Fruit fly (Drosophila melanogaster) S2 (cell line): Measurements from ENCODE around the gene RhoBTB.

Experiments used
- CG8478 ChIP-seq: fragments of >200 bp; optimal IDR thresholded peaks from 2 replicates; lab custom pipeline; 2018
- CTCF ChIP-seq, 2 experiments: fragments of >200 bp; optimal IDR thresholded peaks; 2 replicates each; lab custom pipeline; 2018

RhoBTB gene

DNA sequence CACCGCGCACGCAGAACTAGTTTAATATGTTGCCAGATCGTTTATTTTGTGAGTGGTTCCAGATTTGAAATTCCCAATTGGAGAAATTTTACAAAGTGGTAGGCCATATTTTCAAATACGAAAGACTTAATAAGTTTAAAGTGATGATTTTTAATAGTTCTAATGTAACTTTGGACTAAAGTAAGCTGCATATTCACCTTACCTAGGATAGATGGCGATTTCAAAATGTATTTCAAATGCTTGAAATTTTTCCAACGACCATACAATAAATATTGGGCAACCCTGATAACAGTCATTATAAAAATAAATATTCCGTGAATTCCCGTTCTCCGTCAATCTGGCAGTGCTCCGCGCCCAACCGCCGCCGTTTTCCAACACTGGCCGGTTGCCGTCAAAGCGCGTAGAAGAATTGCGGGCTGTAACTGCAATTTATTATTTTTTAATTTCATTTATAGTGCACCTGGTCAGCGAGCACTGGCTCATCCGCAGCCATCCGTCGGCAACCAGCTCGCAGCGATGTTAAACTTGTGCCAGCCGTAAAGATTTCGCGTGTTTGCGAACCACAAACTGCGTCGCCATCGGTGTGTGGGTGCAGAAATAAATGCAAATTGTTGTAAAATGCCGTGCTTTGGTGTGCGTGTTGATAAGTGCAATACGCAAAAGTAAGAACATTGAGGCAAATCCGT, at the start of gene RhoBTB, which contains the start of gene Ide:
RhoBTB (plus strand) TSS at position 365 of the 686 bp plus-strand sequence.
Ide (minus strand) TSS at position 19 of the 686 bp plus-strand sequence.
- TF ChIP-seq CTCF (optimal IDR thresholded peaks at IDR 0.05; lab: Kevin White, UChicago) (no peak), CG8478 (lab: Kevin White, UChicago) (no peak)

DNA sequence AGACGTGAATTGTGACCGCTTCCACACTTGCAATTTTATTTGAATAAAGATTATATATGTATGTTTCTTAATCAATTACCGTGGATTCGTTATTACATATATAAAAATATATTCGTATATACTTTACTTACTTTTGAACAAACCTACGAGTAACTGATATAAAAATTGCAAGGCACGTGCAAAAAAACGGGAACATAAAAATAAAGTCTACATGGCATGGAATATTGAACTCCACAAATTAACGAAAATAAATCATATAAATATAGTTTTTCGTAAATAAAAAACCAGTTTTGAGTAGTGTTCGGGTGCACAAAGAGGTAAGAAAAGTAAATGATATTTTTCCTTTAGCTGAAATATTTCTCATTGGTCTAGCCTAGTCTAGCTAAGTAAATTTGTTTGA, 33.7 kb upstream of the RhoBTB start, which contains the start of gene Spn77Bc:
Spn77Bc (plus strand) TSS at position 301 of the 400 bp plus-strand sequence.
- no peak for TF ChIP-seq CTCF (optimal IDR thresholded peaks at IDR 0.05; lab: Kevin White, UChicago)
- no peak for TF ChIP-seq CG8478 (lab: Kevin White, UChicago)

DNA sequence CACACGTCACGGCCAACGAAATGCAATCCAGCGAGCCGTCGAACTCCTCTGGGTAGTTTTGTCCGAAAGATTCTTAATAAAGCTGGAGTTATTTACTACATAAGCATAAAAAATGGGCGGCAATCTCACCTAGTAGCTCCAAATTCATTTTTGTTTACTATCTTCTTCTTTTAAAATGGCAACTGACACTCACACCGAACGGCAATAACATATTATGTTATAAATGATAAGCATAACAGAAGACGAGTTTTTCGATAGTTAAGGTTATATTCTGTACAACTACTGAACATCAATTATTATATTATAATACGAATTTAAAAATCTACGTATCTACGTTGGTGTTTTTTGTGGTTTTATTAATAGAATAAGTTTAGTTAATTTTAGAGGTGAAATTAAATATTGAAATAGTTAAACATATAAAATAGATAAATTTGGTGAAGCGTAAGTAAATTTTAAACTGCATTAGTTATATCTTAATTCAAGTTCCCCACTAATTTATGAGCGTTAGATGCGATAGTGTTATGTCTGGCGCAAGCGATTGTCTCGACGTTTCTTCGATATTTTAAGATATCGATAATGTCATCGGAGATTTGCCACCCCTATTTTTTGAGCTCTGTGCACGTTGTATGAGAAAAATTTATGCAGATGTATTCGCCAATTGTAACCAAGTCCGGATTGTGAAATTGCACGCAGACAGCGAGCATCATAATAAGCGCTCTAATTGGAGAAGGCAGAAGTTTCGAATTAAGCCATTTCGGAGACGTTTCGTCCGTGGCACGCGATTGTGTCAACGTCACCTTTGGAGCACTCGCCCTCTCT, 28.1 kb upstream of the RhoBTB start, which contains the start of the genes Rbbp5 and eRF1:
Rbbp5 (minus strand) TSS at position 181 of the 819 bp plus-strand sequence.
eRF1 (plus strand) TSS at position 594 of the 819 bp plus-strand sequence.
- TF ChIP-seq CG8478 (lab: Kevin White, UChicago), result no peak
- no peak for TF ChIP-seq CTCF (optimal IDR thresholded peaks at IDR 0.05; lab: Kevin White, UChicago)

DNA sequence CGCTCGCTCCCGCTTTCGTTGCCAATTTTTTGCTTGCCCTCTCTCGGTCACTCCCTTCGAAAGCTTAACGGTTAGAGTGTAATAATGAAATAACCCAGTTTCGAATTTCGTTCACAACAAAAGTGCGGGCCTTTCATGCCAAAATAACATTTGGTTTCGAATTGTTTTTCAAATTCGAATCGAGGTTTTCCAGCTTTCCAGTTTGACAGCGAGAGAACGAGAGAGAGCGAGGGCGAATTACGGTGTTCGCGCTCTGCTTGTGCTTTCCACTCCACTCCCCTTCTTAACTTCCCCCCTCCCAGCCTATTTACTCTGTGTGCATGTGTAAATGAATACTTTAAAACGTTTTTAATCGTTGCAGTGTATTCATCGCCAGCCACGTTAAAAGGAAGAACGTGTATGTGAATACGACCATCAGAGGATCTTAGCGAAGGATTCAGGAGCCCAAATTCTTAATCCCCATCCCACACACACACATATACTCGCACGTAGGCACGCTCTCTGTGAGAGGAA, 27.4 kb upstream of the RhoBTB start:
- TF ChIP-seq CTCF (optimal IDR thresholded peaks at IDR 0.05; lab: Kevin White, UChicago) (no peak), CG8478 (lab: Kevin White, UChicago) (no peak)

DNA sequence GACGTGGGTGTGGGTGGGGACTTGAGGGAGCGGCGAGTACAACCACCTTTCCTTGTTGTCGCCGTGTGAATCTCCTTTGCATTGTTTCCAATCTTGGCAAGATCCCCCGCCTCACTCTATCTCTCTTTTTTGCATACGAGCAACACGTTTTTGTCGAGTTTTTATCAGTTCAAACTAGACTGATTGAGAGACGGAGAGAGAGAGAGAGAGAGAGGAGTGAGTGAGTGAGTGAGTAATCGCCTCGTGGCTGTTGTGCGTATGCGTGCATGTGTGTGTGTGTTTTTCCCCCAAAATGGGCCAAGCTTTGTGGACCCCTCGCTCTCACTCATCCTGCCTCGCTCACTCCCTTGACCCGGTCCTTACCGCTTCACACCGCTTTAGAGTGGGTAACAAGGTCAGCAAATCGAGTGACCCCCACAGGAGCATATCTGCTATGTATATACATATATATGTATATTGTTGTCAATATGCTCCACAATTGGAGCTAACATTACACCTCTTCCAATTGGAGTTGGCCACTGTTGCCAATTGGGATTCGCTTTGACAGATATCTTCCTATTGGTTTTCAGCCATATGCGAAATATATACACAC, 26.6 kb upstream of the RhoBTB start:
- TF ChIP-seq CTCF (optimal IDR thresholded peaks at IDR 0.05; lab: Kevin White, UChicago) (no peak), CG8478 (lab: Kevin White, UChicago) (no peak)

DNA sequence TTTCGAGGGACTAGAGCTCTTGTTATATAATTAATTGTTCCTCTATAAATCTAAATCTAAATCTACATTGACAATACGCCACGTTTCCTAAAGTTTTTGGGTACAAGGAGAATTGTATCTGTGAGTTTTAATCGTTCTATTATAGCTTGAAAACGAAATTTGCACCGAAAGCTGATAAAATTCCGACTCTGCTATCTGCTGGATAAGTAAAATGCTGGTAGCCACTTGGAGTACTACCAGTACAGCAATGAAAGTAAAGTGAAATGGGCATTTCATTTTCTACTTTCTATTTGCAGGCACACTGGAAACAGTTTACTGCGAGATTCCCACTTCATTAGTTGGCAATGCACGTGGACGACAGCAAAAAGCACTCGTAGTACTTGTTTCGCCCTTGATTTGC, 22.9 kb upstream of the RhoBTB start, which contains the start of gene CG5618:
CG5618 (plus strand) TSS at position 301 of the 400 bp plus-strand sequence.
- no peak for TF ChIP-seq CG8478 (lab: Kevin White, UChicago)
- no peak for TF ChIP-seq CTCF (optimal IDR thresholded peaks at IDR 0.05; lab: Kevin White, UChicago)

DNA sequence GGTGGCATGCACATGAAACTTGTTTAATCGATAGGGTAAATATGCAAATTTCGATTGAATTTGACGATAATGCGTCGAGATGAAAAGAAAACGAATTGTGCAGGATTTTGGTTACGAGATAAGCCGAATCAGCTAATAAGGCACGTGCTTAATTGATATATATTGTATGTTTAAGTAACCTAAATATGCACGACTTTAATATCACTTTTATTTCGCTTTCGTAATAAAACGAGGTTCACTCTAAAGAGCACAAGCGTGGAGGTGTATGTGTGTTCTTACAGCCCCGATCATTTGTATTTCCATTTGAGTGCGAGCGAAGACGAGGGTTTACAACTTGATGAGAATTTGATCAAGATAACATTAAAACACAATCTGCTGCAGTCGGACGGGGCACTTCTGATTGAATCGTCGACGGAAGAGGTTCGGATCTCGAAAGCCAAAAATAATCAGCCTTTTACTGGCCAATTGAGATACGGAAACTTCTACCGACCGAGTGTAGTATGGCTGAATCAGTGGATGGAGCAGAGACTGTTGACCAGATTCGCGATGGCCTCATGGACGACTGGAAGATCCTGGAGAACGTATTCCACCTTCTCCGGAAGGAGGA, 22.2 kb upstream of the RhoBTB start:
- TF ChIP-seq CTCF (optimal IDR thresholded peaks at IDR 0.05; lab: Kevin White, UChicago) (no peak), CG8478 (lab: Kevin White, UChicago) (no peak)

DNA sequence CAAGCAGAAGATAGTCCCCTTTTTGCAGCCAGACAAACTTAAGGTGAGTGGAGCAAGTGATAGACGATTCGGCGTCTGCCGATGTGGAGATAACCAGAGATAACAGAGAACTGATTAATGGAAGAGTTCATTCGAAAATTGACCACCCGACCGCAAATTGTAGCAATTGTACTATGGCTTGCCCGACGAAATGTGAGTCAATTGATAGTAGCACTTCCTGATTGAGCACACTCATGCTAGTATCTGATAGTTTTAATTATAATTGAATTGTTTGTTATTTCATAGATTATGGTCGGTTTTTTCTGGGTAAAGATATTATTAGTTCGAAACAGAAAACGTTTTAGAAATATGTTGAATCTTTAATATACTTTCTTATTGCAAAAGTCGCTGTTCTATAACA, 21.7 kb upstream of the RhoBTB start:
- TF ChIP-seq CTCF (optimal IDR thresholded peaks at IDR 0.05; lab: Kevin White, UChicago), result no peak

DNA sequence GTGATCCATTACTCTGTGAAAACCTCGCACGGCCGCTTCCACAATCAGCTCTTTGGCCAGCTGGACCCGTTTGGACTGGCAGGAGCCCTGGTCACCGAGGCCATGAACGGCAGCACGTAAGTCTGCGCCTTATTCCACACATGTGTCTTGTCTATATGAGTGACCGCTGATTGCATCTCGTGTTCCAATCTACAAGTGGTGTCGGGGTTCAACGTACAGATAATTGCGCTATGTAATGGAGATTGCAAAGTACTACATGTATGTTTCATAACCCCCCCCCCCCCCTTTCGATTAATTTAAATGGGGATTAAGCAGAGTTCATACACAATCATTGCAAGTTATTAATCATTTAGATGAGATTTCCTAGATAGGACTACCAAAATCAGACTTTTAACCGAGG, 21.2 kb upstream of the RhoBTB start:
- no peak for TF ChIP-seq CTCF (optimal IDR thresholded peaks at IDR 0.05; lab: Kevin White, UChicago)
- no peak for TF ChIP-seq CG8478 (lab: Kevin White, UChicago)

DNA sequence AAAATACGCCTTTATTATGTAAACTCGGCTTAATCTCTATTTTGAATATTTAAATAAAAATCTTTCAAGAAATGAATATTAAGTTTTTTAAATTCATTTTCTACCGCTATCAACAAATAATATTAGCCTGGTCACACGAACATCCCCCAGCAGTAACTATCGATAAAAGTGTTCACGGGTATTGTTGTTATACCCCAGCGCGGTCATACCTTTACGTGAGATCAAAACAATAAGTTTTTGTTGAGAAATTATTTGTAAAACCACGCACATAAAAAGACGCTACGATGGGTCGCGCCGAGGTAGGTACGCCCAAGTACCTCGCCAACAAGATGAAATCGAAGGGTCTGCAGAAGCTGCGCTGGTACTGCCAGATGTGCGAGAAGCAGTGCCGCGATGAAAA, 19.4 kb upstream of the RhoBTB start, which contains the start of gene kin17:
kin17 (plus strand) TSS at position 195 of the 400 bp plus-strand sequence.
- TF ChIP-seq CG8478 (lab: Kevin White, UChicago) (no peak), CTCF (optimal IDR thresholded peaks at IDR 0.05; lab: Kevin White, UChicago) (no peak)

DNA sequence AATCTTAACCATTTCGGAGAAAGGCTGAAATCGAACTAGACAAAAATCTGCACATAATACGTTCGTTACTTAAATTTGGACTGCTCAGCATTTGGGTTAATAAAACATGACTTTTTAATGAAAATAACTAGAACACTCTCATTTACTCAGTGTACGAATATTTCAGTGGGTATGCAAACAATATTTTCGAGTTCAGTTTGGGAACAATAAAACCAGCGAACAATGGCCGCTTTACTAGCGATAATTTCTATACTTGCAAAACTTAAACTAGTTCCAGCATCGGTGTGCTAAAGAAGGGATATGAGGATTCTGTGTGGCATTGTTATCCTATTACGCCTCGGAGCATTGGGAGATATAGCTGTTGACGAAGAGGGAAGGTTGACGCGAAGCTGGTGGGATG, 17.8 kb upstream of the RhoBTB start, which contains the start of gene CG5665:
CG5665 (plus strand) TSS at position 301 of the 400 bp plus-strand sequence.
- TF ChIP-seq CTCF (optimal IDR thresholded peaks at IDR 0.05; lab: Kevin White, UChicago), result no peak

DNA sequence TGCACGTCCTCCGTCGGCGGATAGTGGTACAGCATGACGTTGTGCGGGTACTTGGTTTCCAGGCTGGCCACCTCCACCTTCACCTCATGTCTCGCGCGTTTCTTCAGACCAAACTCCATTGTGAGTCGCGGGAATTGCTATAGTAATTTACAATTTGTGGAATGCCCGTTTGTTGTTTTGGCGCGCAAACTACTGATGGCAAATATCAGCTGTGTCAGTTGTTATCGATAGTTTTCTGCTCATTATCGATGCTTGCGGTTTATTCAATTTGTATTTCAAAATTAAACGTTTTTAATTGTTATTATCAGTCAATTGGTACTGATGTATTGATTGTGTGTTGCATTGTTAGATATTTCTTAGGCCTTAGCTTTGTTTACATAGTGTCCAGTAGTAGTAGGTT, 14.7 kb upstream of the RhoBTB start, which contains the start of gene Prim2:
Prim2 (minus strand) TSS at position 197 of the 400 bp plus-strand sequence.
- no peak for TF ChIP-seq CG8478 (lab: Kevin White, UChicago)
- TF ChIP-seq CTCF (optimal IDR thresholded peaks at IDR 0.05; lab: Kevin White, UChicago), result no peak

DNA sequence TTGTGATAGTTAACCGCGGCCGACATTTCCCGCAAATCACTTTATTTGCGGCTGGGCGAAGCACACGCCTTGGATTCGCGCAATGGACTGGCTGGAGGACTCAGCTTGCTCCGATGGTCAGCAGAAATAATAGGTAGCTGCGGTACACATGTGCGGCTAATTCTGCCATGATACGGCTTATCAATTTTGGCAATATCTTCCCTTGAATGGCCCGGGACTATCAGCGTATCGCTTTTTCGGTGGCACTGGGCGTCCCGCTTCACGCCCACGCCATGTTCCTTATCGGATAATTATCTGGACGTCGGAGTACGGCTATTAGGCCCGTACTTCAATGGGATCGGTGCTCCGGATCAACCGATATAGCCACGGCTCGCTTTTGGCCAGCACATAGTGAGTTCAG, 10.0 kb upstream of the RhoBTB start:
- TF ChIP-seq CTCF (optimal IDR thresholded peaks at IDR 0.05; lab: Kevin White, UChicago) (no peak), CG8478 (lab: Kevin White, UChicago) (no peak)
